Fruit fly (Drosophila melanogaster) whole organism, embryonic: ENCODE data around the gene Jhbp16.

Experiments
- Abd-B ChIP-seq: fragments of 200-800 bp; sonication (Bioruptor generic); optimal IDR thresholded peaks from 2 replicates; lab custom pipeline; 2018; ENCODE audit warnings: missing biosample characterization, mild to moderate bottlenecking, missing genetic modification characterization, moderate library complexity
- CG11504 ChIP-seq: fragments of 200-800 bp; sonication (Bioruptor generic); optimal IDR thresholded peaks from 3 replicates; lab custom pipeline; 2019; ENCODE audit warnings: missing biosample characterization, mild to moderate bottlenecking, missing genetic modification characterization, moderate library complexity
- CG13894 ChIP-seq: fragments of 200-800 bp; sonication (Bioruptor generic); optimal IDR thresholded peaks from 3 replicates; lab custom pipeline; 2018; ENCODE audit warnings: missing biosample characterization, mild to moderate bottlenecking, missing genetic modification characterization, moderate library complexity
- CG17359 ChIP-seq: fragments of 200-800 bp; sonication (Bioruptor generic); optimal IDR thresholded peaks from 3 replicates; lab custom pipeline; 2018; ENCODE audit warnings: missing biosample characterization, mild to moderate bottlenecking, missing genetic modification characterization, moderate library complexity
- CG17361 ChIP-seq: fragments of 200-800 bp; sonication (Bioruptor generic); IDR thresholded peaks from 3 replicates; pipeline ENCODE4 v1.3.6; 2022; ENCODE audit warnings: missing biosample characterization, missing genetic modification characterization
- CG18262 ChIP-seq: fragments of 200-800 bp; optimal IDR thresholded peaks from 3 replicates; lab custom pipeline; 2019; ENCODE audit warnings: missing biosample characterization, mild to moderate bottlenecking, missing genetic modification characterization, moderate library complexity
- CG2199 ChIP-seq: fragments of 200-800 bp; sonication (Bioruptor generic); IDR thresholded peaks from 3 replicates; pipeline ENCODE4 v1.3.6; 2022; ENCODE audit warnings: missing biosample characterization, missing genetic modification characterization
- CG2202 ChIP-seq: fragments of 200-800 bp; sonication (Bioruptor generic); optimal IDR thresholded peaks from 2 replicates; lab custom pipeline; 2018; ENCODE audit warnings: missing biosample characterization, mild to moderate bottlenecking, missing genetic modification characterization
- CG3407 ChIP-seq: fragments of 200-800 bp; sonication (Bioruptor generic); optimal IDR thresholded peaks from 2 replicates; lab custom pipeline; 2018; ENCODE audit warnings: missing biosample characterization, mild to moderate bottlenecking, missing genetic modification characterization
- CG4282 ChIP-seq: fragments of 200-800 bp; sonication (Bioruptor generic); optimal IDR thresholded peaks from 2 replicates; lab custom pipeline; 2016; ENCODE audit warnings: missing biosample characterization, missing genetic modification characterization
- CG6654 ChIP-seq: fragments of 200-800 bp; sonication (Bioruptor generic); optimal IDR thresholded peaks from 2 replicates; lab custom pipeline; 2017; ENCODE audit warnings: missing biosample characterization, mild to moderate bottlenecking, missing genetic modification characterization
- CG6791 ChIP-seq: fragments of 200-800 bp; sonication (Bioruptor generic); IDR thresholded peaks from 3 replicates; pipeline ENCODE4 v1.3.6; 2022; ENCODE audit warnings: missing biosample characterization, missing genetic modification characterization; ENCODE audit not compliant: partially characterized antibody
- CG6854 ChIP-seq: fragments of 200-800 bp; sonication (Bioruptor generic); optimal IDR thresholded peaks from 3 replicates; lab custom pipeline; 2017; ENCODE audit warnings: missing biosample characterization, mild to moderate bottlenecking, missing genetic modification characterization
- CG7556 ChIP-seq: fragments of 200-800 bp; sonication (Bioruptor generic); optimal IDR thresholded peaks from 2 replicates; lab custom pipeline; 2017; ENCODE audit warnings: missing biosample characterization, mild to moderate bottlenecking, missing genetic modification characterization
- CG9797 ChIP-seq: fragments of 200-800 bp; sonication (Bioruptor generic); optimal IDR thresholded peaks from 3 replicates; lab custom pipeline; 2018; ENCODE audit warnings: missing biosample characterization, mild to moderate bottlenecking, missing genetic modification characterization
- Doc2 ChIP-seq: fragments of 200-800 bp; sonication (Bioruptor generic); IDR thresholded peaks from 2 replicates; pipeline ENCODE4 v1.3.6; 2022; ENCODE audit warnings: missing biosample characterization, missing genetic modification characterization
- Ets97D ChIP-seq: fragments of 200-800 bp; sonication (Bioruptor generic); optimal IDR thresholded peaks from 3 replicates; lab custom pipeline; 2016; ENCODE audit warnings: missing biosample characterization, missing genetic modification characterization
- HLH3B ChIP-seq: fragments of 200-800 bp; sonication (Bioruptor generic); IDR thresholded peaks from 2 replicates; pipeline ENCODE4 v1.3.6; 2022; ENCODE audit warnings: missing biosample characterization, missing genetic modification characterization
- Hmx ChIP-seq: fragments of 200-800 bp; sonication (Bioruptor generic); optimal IDR thresholded peaks from 2 replicates; lab custom pipeline; 2016; ENCODE audit warnings: missing biosample characterization, missing genetic modification characterization
- Hr3 ChIP-seq: fragments of 200-800 bp; sonication (Bioruptor generic); optimal IDR thresholded peaks from 3 replicates; lab custom pipeline; 2016; ENCODE audit warnings: missing biosample characterization, missing genetic modification characterization
- Lim3 ChIP-seq: fragments of 200-800 bp; sonication (Bioruptor generic); IDR thresholded peaks from 2 replicates; pipeline ENCODE4 v1.3.6; 2022; ENCODE audit warnings: missing biosample characterization, missing genetic modification characterization
- MTF-1 ChIP-seq: fragments of 200-800 bp; sonication (Bioruptor generic); optimal IDR thresholded peaks from 2 replicates; lab custom pipeline; 2018; ENCODE audit warnings: missing biosample characterization, mild to moderate bottlenecking, missing genetic modification characterization, borderline replicate concordance
- Mrtf ChIP-seq: fragments of 200-800 bp; sonication (Bioruptor generic); IDR thresholded peaks from 3 replicates; pipeline ENCODE4 v1.3.6; 2022; ENCODE audit warnings: missing biosample characterization, missing genetic modification characterization
- NC2α ChIP-seq: fragments of 200-800 bp; sonication (Bioruptor generic); optimal IDR thresholded peaks from 2 replicates; lab custom pipeline; 2016; ENCODE audit warnings: missing biosample characterization, missing genetic modification characterization
- Sox102F ChIP-seq: fragments of 200-800 bp; sonication (Bioruptor generic); optimal IDR thresholded peaks from 2 replicates; lab custom pipeline; 2018; ENCODE audit warnings: missing biosample characterization, mild to moderate bottlenecking, missing genetic modification characterization, moderate library complexity
- Xbp1 ChIP-seq: fragments of 200-800 bp; sonication (Bioruptor generic); optimal IDR thresholded peaks from 3 replicates; lab custom pipeline; 2016; ENCODE audit warnings: missing biosample characterization, mild to moderate bottlenecking, missing genetic modification characterization
- Xrp1 ChIP-seq: fragments of 200-800 bp; sonication (Bioruptor generic); IDR thresholded peaks from 2 replicates; pipeline ENCODE4 v1.3.6; 2022; ENCODE audit warnings: missing biosample characterization, missing genetic modification characterization
- ac ChIP-seq: fragments of 200-800 bp; sonication (Bioruptor generic); optimal IDR thresholded peaks from 3 replicates; lab custom pipeline; 2017; ENCODE audit warnings: missing biosample characterization, mild to moderate bottlenecking, missing genetic modification characterization
- bbx ChIP-seq: fragments of 200-800 bp; sonication (Bioruptor generic); IDR thresholded peaks from 2 replicates; pipeline ENCODE4 v1.3.6; 2022; ENCODE audit warnings: missing biosample characterization, missing genetic modification characterization; ENCODE audit not compliant: partially characterized antibody
- bsh ChIP-seq, 2 experiments: fragments of 200-800 bp; sonication (Bioruptor generic); optimal IDR thresholded peaks; 2 replicates each; lab custom pipeline; 2017 to 2018; ENCODE audit warnings: mild to moderate bottlenecking in 2 of 2, missing biosample characterization in 2 of 2, missing genetic modification characterization in 2 of 2, moderate library complexity in 1 of 2
- cato ChIP-seq: fragments of 200-800 bp; sonication (Bioruptor generic); optimal IDR thresholded peaks from 2 replicates; lab custom pipeline; 2016; ENCODE audit warnings: missing biosample characterization, missing genetic modification characterization, borderline replicate concordance
- corto ChIP-seq: fragments of 200-800 bp; sonication (Bioruptor generic); optimal IDR thresholded peaks from 2 replicates; lab custom pipeline; 2016; ENCODE audit warnings: missing biosample characterization, mild to moderate bottlenecking, missing genetic modification characterization, moderate library complexity
- dm ChIP-seq: fragments of 200-800 bp; sonication (Bioruptor generic); optimal IDR thresholded peaks from 3 replicates; lab custom pipeline; 2016; ENCODE audit warnings: missing biosample characterization, missing genetic modification characterization
- dpn ChIP-seq, 2 experiments: fragments of 200-800 bp; sonication (Bioruptor generic); optimal IDR thresholded peaks; 3 replicates each; lab custom pipeline; 2016; ENCODE audit warnings: missing biosample characterization in 2 of 2, missing genetic modification characterization in 2 of 2
- ems ChIP-seq: fragments of 200-800 bp; sonication (Bioruptor generic); optimal IDR thresholded peaks from 3 replicates; lab custom pipeline; 2016; ENCODE audit warnings: missing biosample characterization, missing genetic modification characterization
- en ChIP-seq: fragments of 200-800 bp; sonication (Bioruptor generic); optimal IDR thresholded peaks from 2 replicates; lab custom pipeline; 2016; ENCODE audit warnings: missing biosample characterization, missing genetic modification characterization
- eyg ChIP-seq: fragments of 200-800 bp; sonication (Bioruptor generic); optimal IDR thresholded peaks from 3 replicates; lab custom pipeline; 2016; ENCODE audit warnings: missing biosample characterization, missing genetic modification characterization
- fd102C ChIP-seq: fragments of 200-800 bp; sonication (Bioruptor generic); optimal IDR thresholded peaks from 2 replicates; lab custom pipeline; 2018; ENCODE audit warnings: missing biosample characterization, mild to moderate bottlenecking, missing genetic modification characterization, moderate library complexity
- gce ChIP-seq: fragments of 200-800 bp; sonication (Bioruptor generic); IDR thresholded peaks from 3 replicates; pipeline ENCODE4 v1.3.6; 2022; ENCODE audit warnings: missing biosample characterization, missing genetic modification characterization
- gem ChIP-seq: fragments of 200-800 bp; sonication (Bioruptor generic); optimal IDR thresholded peaks from 2 replicates; lab custom pipeline; 2019; ENCODE audit warnings: missing biosample characterization, mild to moderate bottlenecking, missing genetic modification characterization, moderate library complexity
- gro ChIP-seq: fragments of 200-800 bp; sonication (Bioruptor generic); optimal IDR thresholded peaks from 2 replicates; lab custom pipeline; 2016; ENCODE audit warnings: missing biosample characterization, missing genetic modification characterization
- gt ChIP-seq: fragments of 200-800 bp; sonication (Bioruptor generic); IDR thresholded peaks from 2 replicates; pipeline ENCODE4 v1.3.6; 2022; ENCODE audit warnings: missing biosample characterization, missing genetic modification characterization
- h ChIP-seq: fragments of >200 bp; optimal IDR thresholded peaks from 2 replicates; lab custom pipeline; 2017
- kni ChIP-seq: fragments of 200-800 bp; sonication (Bioruptor generic); optimal IDR thresholded peaks from 3 replicates; lab custom pipeline; 2017; ENCODE audit warnings: mild to moderate bottlenecking, missing biosample characterization, missing genetic modification reagents, missing genetic modification characterization
- pan ChIP-seq, 4 experiments: fragments of >200 bp in 3 of 4; fragments of 200-800 bp in 1 of 4; sonication (Bioruptor generic) in 1 of 4; optimal IDR thresholded peaks in 3 of 4; IDR thresholded peaks in 1 of 4; 2 replicates each; pipeline versions ENCODE4 v1.3.6 to Lab custom; 2017 to 2022; ENCODE audit warnings: missing biosample characterization in 2 of 4, missing genetic modification characterization in 2 of 4, mixed read lengths in 1 of 4
- pb ChIP-seq: fragments of 200-800 bp; sonication (Bioruptor generic); optimal IDR thresholded peaks from 3 replicates; lab custom pipeline; 2016; ENCODE audit warnings: missing biosample characterization, missing genetic modification characterization
- pfk ChIP-seq: fragments of 200-800 bp; sonication (Bioruptor generic); optimal IDR thresholded peaks from 2 replicates; lab custom pipeline; 2018; ENCODE audit warnings: missing biosample characterization, mild to moderate bottlenecking, missing genetic modification characterization, moderate library complexity
- pita ChIP-seq: fragments of 200-800 bp; sonication (Bioruptor generic); optimal IDR thresholded peaks from 2 replicates; lab custom pipeline; 2017; ENCODE audit warnings: missing biosample characterization, mild to moderate bottlenecking, missing genetic modification characterization
- zen ChIP-seq: fragments of 200-800 bp; sonication (Bioruptor generic); optimal IDR thresholded peaks from 3 replicates; lab custom pipeline; 2018; ENCODE audit warnings: missing biosample characterization, mild to moderate bottlenecking, missing genetic modification characterization, moderate library complexity
- zfh2 ChIP-seq: fragments of 200-800 bp; sonication (Bioruptor generic); optimal IDR thresholded peaks from 2 replicates; lab custom pipeline; 2016; ENCODE audit warnings: missing biosample characterization, missing genetic modification characterization

Jhbp16 gene

DNA sequence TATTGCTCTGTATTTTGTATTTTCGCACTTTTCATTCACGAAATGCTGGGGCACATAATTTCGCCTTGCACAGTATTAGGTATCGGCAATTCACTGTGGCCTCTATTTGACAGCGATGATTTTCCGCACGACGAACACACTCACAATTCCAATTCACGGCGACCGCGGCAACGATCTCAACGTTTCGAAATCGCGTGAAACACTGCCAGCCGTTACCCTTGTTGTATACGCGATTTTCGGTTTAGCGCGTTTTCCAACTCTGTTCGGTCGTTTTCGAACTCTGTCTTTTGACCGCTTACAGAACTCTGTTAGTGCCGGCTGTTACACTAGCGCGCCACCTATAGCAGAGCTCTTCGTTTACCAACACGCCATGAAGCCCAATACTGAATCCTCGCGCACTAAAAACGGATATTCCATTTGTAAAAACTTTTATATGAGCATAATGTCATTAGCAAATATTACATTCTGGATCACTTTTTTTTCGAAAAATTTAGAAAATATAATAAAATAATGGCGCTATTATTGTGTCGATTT, 45.0 kb upstream of the Jhbp16 start, which contains the start of gene InR (continued):
- no peak for TF ChIP-seq gt (GFP tag; lab: Robert Waterston, UW)
- TF ChIP-seq CG3407, result peak; percentile 17
- TF ChIP-seq pb, result peak; percentile 61
- peak; percentile 59 for TF ChIP-seq CG6854 (GFP tag; lab: Kevin White, UChicago)
- TF ChIP-seq CG17361 (GFP tag; lab: Robert Waterston, UW), result no peak
- peak; percentile 80 to 85 for TF ChIP-seq dpn (GFP tag; optimal IDR thresholded peaks at IDR 0.05; lab: Kevin White, UChicago)
- peak; percentile 58 for TF ChIP-seq kni (GFP tag; lab: Kevin White, UChicago)
- peak; percentile 63 for TF ChIP-seq MTF-1 (GFP tag; lab: Kevin White, UChicago)
- no peak for TF ChIP-seq fd102C (GFP tag; lab: Kevin White, UChicago)
- TF ChIP-seq Ets97D (GFP tag; lab: Kevin White, UChicago), result peak; percentile 37
- peak; percentile 81 for TF ChIP-seq CG4282 (GFP tag; lab: Kevin White, UChicago)
- TF ChIP-seq CG9797 (GFP tag; lab: Kevin White, UChicago), result peak; percentile 10
- peak; percentile 7 for TF ChIP-seq ac
- TF ChIP-seq HLH3B (GFP tag; lab: Robert Waterston, UW), result no peak
- TF ChIP-seq Doc2, result no peak
- peak; percentile 78 for TF ChIP-seq CG13894 (tag; lab: Kevin White, UChicago)
- TF ChIP-seq pfk (GFP tag; lab: Kevin White, UChicago), result peak; percentile 57
- peak; percentile 90 for TF ChIP-seq Xbp1 (GFP tag; lab: Kevin White, UChicago)
- TF ChIP-seq eyg (GFP tag; lab: Kevin White, UChicago), result peak; percentile 74
- TF ChIP-seq gem (tag; lab: Kevin White, UChicago), result peak; percentile 37
- no peak for TF ChIP-seq CG2202 (tag; lab: Kevin White, UChicago)
- no peak for TF ChIP-seq bbx
- TF ChIP-seq gce, result no peak
- peak; percentile 49 for TF ChIP-seq CG7556 (GFP tag; lab: Kevin White, UChicago)
- TF ChIP-seq zfh2 (GFP tag; lab: Kevin White, UChicago), result peak; percentile 80
- no peak for TF ChIP-seq CG18262 (tag; lab: Kevin White, UChicago)
- peak; percentile 49 for TF ChIP-seq cato
- peak; percentile 48 for TF ChIP-seq corto (GFP tag; lab: Kevin White, UChicago)
- TF ChIP-seq CG6654, result no peak
- TF ChIP-seq Sox102F (GFP tag; lab: Kevin White, UChicago), result peak; percentile 51
- TF ChIP-seq CG6791 (GFP tag; lab: Robert Waterston, UW), result no peak
- TF ChIP-seq Lim3 (GFP tag; lab: Robert Waterston, UW), result no peak
- TF ChIP-seq NC2α (GFP tag; lab: Kevin White, UChicago), result peak; percentile 60
- no peak for TF ChIP-seq CG2199
- TF ChIP-seq Xrp1, result no peak
- peak; percentile 84 for TF ChIP-seq gro (GFP tag; lab: Kevin White, UChicago)
- TF ChIP-seq Abd-B (GFP tag; lab: Kevin White, UChicago), result no peak
- peak; percentile 25 for TF ChIP-seq CG11504 (tag; lab: Kevin White, UChicago)
- TF ChIP-seq bsh (GFP tag; optimal IDR thresholded peaks at IDR 0.05; lab: Kevin White, UChicago), result peak in 1 of 2 experiments; percentile 26
- TF ChIP-seq dm (GFP tag; lab: Kevin White, UChicago), result peak; percentile 62
- TF ChIP-seq pan (optimal IDR thresholded peaks at IDR 0.05; lab: Kevin White, UChicago), result no peak
- no peak for TF ChIP-seq pan (GFP tag; optimal IDR thresholded peaks at IDR 0.05 in 1 of 2, IDR thresholded peaks at IDR 0.05 in 1 of 2)
- no peak for TF ChIP-seq h
- TF ChIP-seq pita (GFP tag; lab: Kevin White, UChicago), result peak; percentile 65
- TF ChIP-seq ems (GFP tag; lab: Kevin White, UChicago), result peak; percentile 76
- peak; percentile 32 for TF ChIP-seq zen
- TF ChIP-seq en (GFP tag; lab: Kevin White, UChicago), result peak; percentile 8
- peak; percentile 51 for TF ChIP-seq Hr3
- TF ChIP-seq Mrtf (GFP tag; lab: Robert Waterston, UW), result no peak
- TF ChIP-seq Hmx (GFP tag; lab: Kevin White, UChicago), result no peak
- peak; percentile 57 for TF ChIP-seq CG17359 (tag; lab: Kevin White, UChicago)
